Worm (Caenorhabditis elegans): Measurements from ENCODE around the gene T10B5.10.

DNA sequence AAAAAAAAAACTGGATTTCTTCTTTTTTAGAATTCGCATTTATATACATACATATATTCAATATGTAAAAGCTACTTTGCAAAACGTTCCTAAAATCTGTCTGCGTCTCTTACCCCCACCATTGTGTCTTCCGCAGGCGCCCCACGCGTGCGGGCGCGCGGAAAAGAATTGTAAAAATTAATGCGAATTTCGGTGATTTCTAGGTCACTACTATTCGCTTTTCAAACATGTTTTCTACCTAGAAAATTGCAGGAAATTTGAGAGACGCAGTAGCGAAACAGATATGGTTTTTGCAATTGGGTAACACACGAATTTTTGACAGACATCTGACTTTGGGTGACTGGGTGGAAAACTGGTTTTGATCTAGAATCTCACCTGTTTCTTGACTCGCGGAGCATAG is 989 bp downstream of the T10B5.10 start:
- TF ChIP-seq W03F9.2 (tag; optimal IDR thresholded peaks at IDR 0.05): no peak
- no peak for TF ChIP-seq him-1 (tag; optimal IDR thresholded peaks at IDR 0.05)
- no peak for TF ChIP-seq dao-5 (tag; optimal IDR thresholded peaks at IDR 0.05)

All from whole organism, L4/young adult.